Worm (Caenorhabditis elegans): ENCODE data around the gene H04M03.11.

ce11 chrIV:5885180-5885887, 934 bp upstream of the H04M03.11 start, which contains the start of gene glf-1:
- TF ChIP-seq nhr-12 (tag; optimal IDR thresholded peaks at IDR 0.05) (no peak), pha-4 (tag; optimal IDR thresholded peaks at IDR 0.05) (no peak), unc-62 (GFP tag; optimal IDR thresholded peaks at IDR 0.05) (no peak), nfya-1 (tag; optimal IDR thresholded peaks at IDR 0.05; ENCODE audit: insufficient read depth) (no peak), nhr-77 (tag; optimal IDR thresholded peaks at IDR 0.05) (no peak), ztf-4 (tag; optimal IDR thresholded peaks at IDR 0.05) (no peak), elt-2 (tag; optimal IDR thresholded peaks at IDR 0.05) (no peak), lin-15B (tag; optimal IDR thresholded peaks at IDR 0.05) (no peak), fkh-10 (GFP tag; optimal IDR thresholded peaks at IDR 0.05) (no peak)

Data from whole organism, L3 larva.